Worm (Caenorhabditis elegans): ENCODE data around the gene ceh-75.

ceh-75 gene

DNA sequence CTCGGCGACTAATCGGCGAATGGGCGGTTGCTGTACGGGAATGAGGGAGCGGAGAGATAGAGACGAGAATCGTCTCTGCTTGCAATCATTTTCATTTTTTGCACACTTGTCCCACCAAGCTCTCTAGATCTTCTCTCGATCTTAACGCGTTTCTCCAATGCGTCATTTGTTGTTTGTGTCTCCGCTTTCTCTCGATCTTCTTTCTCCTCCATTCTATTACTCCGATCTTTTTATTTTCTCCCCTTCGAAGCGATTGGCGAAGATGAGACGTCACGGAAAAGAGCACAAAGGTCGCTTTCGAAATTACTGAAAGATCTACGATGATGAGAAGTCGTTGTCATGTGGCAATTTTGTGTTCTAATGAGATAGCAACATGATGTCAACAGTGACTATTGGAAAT is 37.5 kb downstream of the ceh-75 start:
- TF ChIP-seq ets-7 (tag; optimal IDR thresholded peaks at IDR 0.05): no peak
- TF ChIP-seq tra-4 (tag; optimal IDR thresholded peaks at IDR 0.05): no peak
- TF ChIP-seq tbx-37 (GFP tag; conservative IDR thresholded peaks at IDR 0.05): no peak
- no peak for TF ChIP-seq tbx-11 (GFP tag; IDR thresholded peaks at IDR 0.05)
- TF ChIP-seq hmg-4 (GFP tag; optimal IDR thresholded peaks at IDR 0.05): no peak
- TF ChIP-seq aly-1 (tag; optimal IDR thresholded peaks at IDR 0.05): no peak
- TF ChIP-seq ceh-36 (tag; optimal IDR thresholded peaks at IDR 0.05): no peak
- TF ChIP-seq F13C5.2 (tag; optimal IDR thresholded peaks at IDR 0.05): no peak
- TF ChIP-seq hnd-1 (tag; optimal IDR thresholded peaks at IDR 0.05): no peak
- no peak for TF ChIP-seq sea-1 (GFP tag; conservative IDR thresholded peaks at IDR 0.05)
- no peak for TF ChIP-seq ceh-13 (GFP tag; optimal IDR thresholded peaks at IDR 0.05)
- no peak for TF ChIP-seq hmbx-1 (tag; optimal IDR thresholded peaks at IDR 0.05)
- TF ChIP-seq pes-1 (GFP tag; IDR thresholded peaks at IDR 0.05): no peak
- TF ChIP-seq flt-1 (GFP tag; IDR thresholded peaks at IDR 0.05): no peak
- no peak for TF ChIP-seq B0310.2 (tag; optimal IDR thresholded peaks at IDR 0.05)
- TF ChIP-seq scrt-1 (GFP tag; IDR thresholded peaks at IDR 0.05): no peak
- no peak for TF ChIP-seq ama-1 (optimal IDR thresholded peaks at IDR 0.05)

DNA sequence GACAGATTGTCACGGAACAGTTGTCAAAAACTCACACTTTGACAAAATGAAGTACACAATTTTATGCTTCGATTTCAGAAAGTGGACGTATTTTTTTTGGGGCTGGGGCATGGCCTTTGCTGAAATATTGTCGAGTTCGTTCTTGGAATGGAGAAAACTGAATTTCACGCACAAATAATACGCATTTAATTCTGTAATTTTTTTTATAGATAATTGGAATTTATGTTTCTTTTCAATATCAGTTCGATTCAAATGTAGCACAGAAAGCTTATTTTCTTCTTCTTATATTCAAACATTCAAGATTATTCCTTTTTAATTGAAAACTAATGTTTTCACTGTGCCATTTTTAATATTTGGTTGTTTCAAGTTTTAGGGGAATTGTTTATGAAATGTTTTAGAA is 39.2 kb downstream of the ceh-75 start, which contains the start of gene T07C12.10:
T07C12.10 (minus strand) TSS at position 101 of the 400 bp plus-strand sequence.
- TF ChIP-seq hmg-4 (GFP tag; optimal IDR thresholded peaks at IDR 0.05) (no peak), scrt-1 (GFP tag; IDR thresholded peaks at IDR 0.05) (no peak), hmbx-1 (tag; optimal IDR thresholded peaks at IDR 0.05) (no peak), ets-7 (tag; optimal IDR thresholded peaks at IDR 0.05) (no peak), sea-1 (GFP tag; conservative IDR thresholded peaks at IDR 0.05) (no peak), ceh-13 (GFP tag; optimal IDR thresholded peaks at IDR 0.05) (no peak), B0310.2 (tag; optimal IDR thresholded peaks at IDR 0.05) (no peak), ceh-36 (tag; optimal IDR thresholded peaks at IDR 0.05) (no peak), F13C5.2 (tag; optimal IDR thresholded peaks at IDR 0.05) (no peak), flt-1 (GFP tag; IDR thresholded peaks at IDR 0.05) (no peak), tbx-37 (GFP tag; conservative IDR thresholded peaks at IDR 0.05) (no peak), ama-1 (optimal IDR thresholded peaks at IDR 0.05) (no peak), aly-1 (tag; optimal IDR thresholded peaks at IDR 0.05) (no peak), pes-1 (GFP tag; IDR thresholded peaks at IDR 0.05) (no peak), tra-4 (tag; optimal IDR thresholded peaks at IDR 0.05) (no peak), tbx-11 (GFP tag; IDR thresholded peaks at IDR 0.05) (no peak), hnd-1 (tag; optimal IDR thresholded peaks at IDR 0.05) (no peak)

DNA sequence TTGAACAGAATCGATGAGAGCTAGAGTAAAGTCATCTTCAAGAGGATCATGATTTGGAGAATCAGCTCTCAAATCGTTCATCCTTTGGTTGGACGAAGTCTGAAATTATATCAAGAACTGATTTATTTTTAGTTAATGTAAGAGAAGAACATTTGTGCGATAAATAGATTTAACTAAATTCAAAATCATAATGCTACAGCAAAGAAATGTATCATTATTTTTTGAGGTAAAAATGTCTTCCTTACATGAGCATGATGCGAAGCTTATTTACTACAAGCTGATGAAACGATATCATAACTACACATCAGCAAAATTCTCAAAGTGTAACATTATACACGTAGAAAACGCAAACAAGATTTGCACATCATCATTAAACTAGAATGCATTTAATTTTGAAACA is 41.3 kb downstream of the ceh-75 start, which contains the start of gene madf-4:
madf-4 (minus strand) TSS at position 101 of the 400 bp plus-strand sequence.
- TF ChIP-seq tra-4 (tag; optimal IDR thresholded peaks at IDR 0.05): no peak
- no peak for TF ChIP-seq aly-1 (tag; optimal IDR thresholded peaks at IDR 0.05)
- no peak for TF ChIP-seq B0310.2 (tag; optimal IDR thresholded peaks at IDR 0.05)
- TF ChIP-seq hmbx-1 (tag; optimal IDR thresholded peaks at IDR 0.05): no peak
- no peak for TF ChIP-seq hmg-4 (GFP tag; optimal IDR thresholded peaks at IDR 0.05)
- TF ChIP-seq flt-1 (GFP tag; IDR thresholded peaks at IDR 0.05): no peak
- no peak for TF ChIP-seq tbx-37 (GFP tag; conservative IDR thresholded peaks at IDR 0.05)
- TF ChIP-seq F13C5.2 (tag; optimal IDR thresholded peaks at IDR 0.05): no peak
- no peak for TF ChIP-seq ama-1 (optimal IDR thresholded peaks at IDR 0.05)
- TF ChIP-seq pes-1 (GFP tag; IDR thresholded peaks at IDR 0.05): no peak
- no peak for TF ChIP-seq ceh-36 (tag; optimal IDR thresholded peaks at IDR 0.05)
- no peak for TF ChIP-seq sea-1 (GFP tag; conservative IDR thresholded peaks at IDR 0.05)
- no peak for TF ChIP-seq scrt-1 (GFP tag; IDR thresholded peaks at IDR 0.05)

DNA sequence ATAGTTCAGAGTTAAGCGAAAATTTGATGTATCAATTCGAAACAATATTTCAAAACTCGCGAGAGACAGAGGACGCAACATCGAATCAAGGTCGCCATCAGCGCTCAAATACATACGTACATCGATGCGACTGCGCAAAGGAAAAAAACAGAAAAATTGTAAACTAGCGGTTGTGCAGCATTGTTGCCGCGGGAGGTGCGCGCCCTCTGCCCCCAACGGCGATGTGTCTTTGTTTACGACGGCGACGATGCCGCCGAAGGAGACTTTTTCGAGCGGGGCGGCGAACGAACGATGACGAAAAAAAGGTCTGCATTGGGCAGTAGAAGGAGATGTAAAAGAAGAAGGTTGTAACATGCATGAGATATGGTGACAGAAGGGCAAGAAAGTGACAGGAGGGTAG is 41.8 kb downstream of the ceh-75 start:
- TF ChIP-seq F13C5.2 (tag; optimal IDR thresholded peaks at IDR 0.05): no peak
- no peak for TF ChIP-seq flt-1 (GFP tag; IDR thresholded peaks at IDR 0.05)
- no peak for TF ChIP-seq tbx-11 (GFP tag; IDR thresholded peaks at IDR 0.05)
- TF ChIP-seq sea-1 (GFP tag; conservative IDR thresholded peaks at IDR 0.05): no peak
- no peak for TF ChIP-seq aly-1 (tag; optimal IDR thresholded peaks at IDR 0.05)
- TF ChIP-seq tra-4 (tag; optimal IDR thresholded peaks at IDR 0.05): no peak
- no peak for TF ChIP-seq B0310.2 (tag; optimal IDR thresholded peaks at IDR 0.05)
- TF ChIP-seq hmg-4 (GFP tag; optimal IDR thresholded peaks at IDR 0.05): no peak
- no peak for TF ChIP-seq ets-7 (tag; optimal IDR thresholded peaks at IDR 0.05)
- TF ChIP-seq ama-1 (optimal IDR thresholded peaks at IDR 0.05): no peak
- no peak for TF ChIP-seq pes-1 (GFP tag; IDR thresholded peaks at IDR 0.05)
- TF ChIP-seq ceh-36 (tag; optimal IDR thresholded peaks at IDR 0.05): no peak
- TF ChIP-seq tbx-37 (GFP tag; conservative IDR thresholded peaks at IDR 0.05): no peak
- no peak for TF ChIP-seq hnd-1 (tag; optimal IDR thresholded peaks at IDR 0.05)
- TF ChIP-seq ceh-13 (GFP tag; optimal IDR thresholded peaks at IDR 0.05): no peak
- no peak for TF ChIP-seq scrt-1 (GFP tag; IDR thresholded peaks at IDR 0.05)
- TF ChIP-seq hmbx-1 (tag; optimal IDR thresholded peaks at IDR 0.05): no peak

DNA sequence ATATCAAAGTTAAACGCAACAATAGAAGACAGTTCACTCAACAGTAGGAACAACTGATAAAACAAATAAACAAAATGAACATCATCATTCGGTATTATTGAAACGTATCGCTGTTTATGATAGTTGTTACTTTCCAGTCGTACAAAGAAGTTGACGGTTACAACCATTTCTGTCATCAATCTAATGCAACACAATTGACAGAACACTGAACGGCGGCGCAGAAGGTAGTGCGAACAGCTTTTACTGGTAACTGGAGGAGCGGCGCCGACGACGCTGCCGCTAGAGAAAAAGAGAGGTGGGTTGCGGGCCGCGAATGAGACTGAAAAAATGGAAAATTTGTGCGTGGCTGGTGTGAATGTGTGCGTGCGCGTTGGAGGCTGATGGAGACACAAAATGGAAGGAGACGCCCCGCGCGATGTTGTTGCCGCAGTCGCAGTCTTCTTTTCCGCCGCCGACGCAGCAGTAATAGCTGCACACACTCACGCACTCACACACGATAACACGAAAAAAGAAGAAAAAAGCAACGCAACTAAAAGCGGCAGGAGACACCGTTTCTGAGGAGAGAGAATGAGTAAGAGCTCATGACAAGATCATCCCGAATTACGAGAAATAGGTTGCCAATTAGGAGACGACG is 43.1 kb downstream of the ceh-75 start:
- TF ChIP-seq hmg-4 (GFP tag; optimal IDR thresholded peaks at IDR 0.05): peak; percentile 31
- no peak for TF ChIP-seq ama-1 (optimal IDR thresholded peaks at IDR 0.05)
- TF ChIP-seq B0310.2 (tag; optimal IDR thresholded peaks at IDR 0.05): no peak

DNA sequence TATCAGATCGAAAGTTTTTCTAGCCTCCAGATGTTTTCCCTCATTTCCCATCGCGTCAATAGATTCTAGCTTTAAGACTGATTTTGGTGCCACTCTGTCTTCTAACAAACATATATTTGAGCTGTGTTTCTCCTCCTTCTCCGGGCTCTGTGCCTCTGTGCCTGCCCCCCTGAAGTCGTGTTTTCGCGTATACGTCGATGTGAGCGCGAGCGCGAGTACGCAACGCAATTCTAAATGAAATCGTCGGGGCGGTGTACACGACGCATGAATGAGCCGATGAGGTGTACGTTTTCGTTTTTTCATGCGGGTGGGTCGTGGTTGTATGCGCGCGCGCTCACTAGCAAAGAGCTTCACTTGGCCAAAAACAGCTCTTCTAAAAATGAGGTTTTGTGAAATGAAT is 44.8 kb downstream of the ceh-75 start:
- TF ChIP-seq F13C5.2 (tag; optimal IDR thresholded peaks at IDR 0.05): no peak
- TF ChIP-seq hmbx-1 (tag; optimal IDR thresholded peaks at IDR 0.05): no peak
- no peak for TF ChIP-seq hmg-4 (GFP tag; optimal IDR thresholded peaks at IDR 0.05)
- TF ChIP-seq ceh-13 (GFP tag; optimal IDR thresholded peaks at IDR 0.05): no peak

DNA sequence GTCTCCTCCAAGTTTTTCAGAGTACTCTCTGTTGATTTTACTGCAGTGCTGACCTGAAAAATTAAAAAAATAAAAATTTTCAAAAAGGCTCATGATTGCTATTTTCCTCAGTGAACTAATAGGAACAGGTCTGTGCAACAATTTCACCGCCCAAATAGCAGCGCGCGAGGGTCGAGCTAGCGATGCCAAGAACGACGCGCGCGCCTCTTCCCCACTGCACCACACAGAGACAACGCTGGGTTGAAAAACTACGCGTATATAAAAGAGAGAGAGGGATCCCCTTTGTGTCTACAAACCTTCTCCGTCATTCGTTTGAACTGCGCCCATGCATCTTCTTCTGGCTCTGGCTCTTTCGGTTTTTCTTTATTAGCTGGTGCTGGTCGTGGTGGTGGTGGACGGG is 49.0 kb downstream of the ceh-75 start:
- TF ChIP-seq aly-1 (tag; optimal IDR thresholded peaks at IDR 0.05) (peak; percentile 89), tra-4 (tag; optimal IDR thresholded peaks at IDR 0.05) (peak; percentile 76), pes-1 (GFP tag; IDR thresholded peaks at IDR 0.05) (peak; percentile 95), tbx-37 (GFP tag; conservative IDR thresholded peaks at IDR 0.05) (peak; percentile 90), sea-1 (GFP tag; conservative IDR thresholded peaks at IDR 0.05) (peak; percentile 96), hmbx-1 (tag; optimal IDR thresholded peaks at IDR 0.05) (peak; percentile 82), F13C5.2 (tag; optimal IDR thresholded peaks at IDR 0.05) (peak; percentile 94), ceh-13 (GFP tag; optimal IDR thresholded peaks at IDR 0.05) (peak; percentile 86), flt-1 (GFP tag; IDR thresholded peaks at IDR 0.05) (peak; percentile 90), scrt-1 (GFP tag; IDR thresholded peaks at IDR 0.05) (peak; percentile 97), B0310.2 (tag; optimal IDR thresholded peaks at IDR 0.05) (peak; percentile 90), ets-7 (tag; optimal IDR thresholded peaks at IDR 0.05) (peak; percentile 86), hmg-4 (GFP tag; optimal IDR thresholded peaks at IDR 0.05) (peak; percentile 94), ama-1 (optimal IDR thresholded peaks at IDR 0.05) (no peak), ceh-36 (tag; optimal IDR thresholded peaks at IDR 0.05) (peak; percentile 92), tbx-11 (GFP tag; IDR thresholded peaks at IDR 0.05) (peak; percentile 94), hnd-1 (tag; optimal IDR thresholded peaks at IDR 0.05) (peak; percentile 87)

Data from whole organism, early embryonic.